Worm (Caenorhabditis elegans): ENCODE results near the gene srpa-72.

Gene srpa-72

DNA sequence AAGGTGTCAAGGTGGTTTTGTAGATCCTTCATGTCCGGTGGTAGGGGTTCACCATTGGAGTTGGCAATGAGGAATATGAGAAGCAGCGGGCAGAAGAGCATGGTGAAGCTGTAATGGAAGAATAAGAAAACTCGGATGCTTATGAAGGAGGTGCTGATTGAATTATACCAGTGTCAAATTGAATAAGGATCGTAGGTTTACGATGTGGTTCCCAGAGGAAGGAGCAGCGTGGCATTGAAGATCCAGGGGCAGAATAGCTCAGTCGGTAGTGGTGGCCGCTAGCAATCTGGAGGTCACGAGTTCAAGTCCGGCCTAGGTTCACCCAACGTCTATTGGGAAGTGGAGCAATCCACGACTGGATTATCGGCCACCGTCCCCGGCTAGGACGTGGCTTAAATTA, 54.2 kb downstream of the srpa-72 start, which contains the start of gene Y110A2AL.6:
Y110A2AL.6 (minus strand) TSS at position 101 of the 400 bp plus-strand sequence.
- no peak for TF ChIP-seq B0310.2 (tag; optimal IDR thresholded peaks at IDR 0.05)
- TF ChIP-seq tra-4 (tag; optimal IDR thresholded peaks at IDR 0.05): no peak
- TF ChIP-seq ceh-13 (GFP tag; optimal IDR thresholded peaks at IDR 0.05): no peak
- no peak for TF ChIP-seq sea-1 (GFP tag; conservative IDR thresholded peaks at IDR 0.05)
- no peak for TF ChIP-seq tbx-37 (GFP tag; conservative IDR thresholded peaks at IDR 0.05)
- no peak for TF ChIP-seq flt-1 (GFP tag; IDR thresholded peaks at IDR 0.05)
- no peak for TF ChIP-seq ceh-36 (tag; optimal IDR thresholded peaks at IDR 0.05)
- no peak for TF ChIP-seq pes-1 (GFP tag; IDR thresholded peaks at IDR 0.05)
- no peak for TF ChIP-seq aly-1 (tag; optimal IDR thresholded peaks at IDR 0.05)
- TF ChIP-seq hnd-1 (tag; optimal IDR thresholded peaks at IDR 0.05): no peak
- no peak for TF ChIP-seq scrt-1 (GFP tag; IDR thresholded peaks at IDR 0.05)
- no peak for TF ChIP-seq ets-7 (tag; optimal IDR thresholded peaks at IDR 0.05)
- TF ChIP-seq hmg-4 (GFP tag; optimal IDR thresholded peaks at IDR 0.05): no peak
- no peak for TF ChIP-seq tbx-11 (GFP tag; IDR thresholded peaks at IDR 0.05)
- no peak for TF ChIP-seq F13C5.2 (tag; optimal IDR thresholded peaks at IDR 0.05)

DNA sequence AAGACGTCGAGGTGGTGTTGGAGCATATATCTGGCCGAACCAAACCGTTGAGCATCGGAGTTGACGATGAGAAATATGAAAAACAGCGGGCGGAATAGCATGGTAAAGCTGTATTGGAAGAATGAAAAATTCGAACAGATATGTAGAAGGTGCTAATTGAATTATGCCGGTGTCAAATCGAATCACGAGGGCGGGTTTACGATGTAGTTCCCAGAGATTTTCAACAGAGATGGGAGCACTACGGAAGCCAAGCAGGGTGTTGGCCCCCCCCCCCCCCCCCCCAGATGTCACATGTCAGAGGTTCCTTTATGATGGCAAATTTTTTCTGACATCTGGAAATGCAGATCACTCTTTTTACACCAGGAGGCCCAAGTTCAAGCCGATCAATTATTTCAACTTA, 55.8 kb downstream of the srpa-72 start, which contains the start of gene Y110A2AL.7:
Y110A2AL.7 (minus strand) TSS at position 101 of the 400 bp plus-strand sequence.
- TF ChIP-seq pes-1 (GFP tag; IDR thresholded peaks at IDR 0.05): no peak
- TF ChIP-seq tra-4 (tag; optimal IDR thresholded peaks at IDR 0.05): no peak
- no peak for TF ChIP-seq hmbx-1 (tag; optimal IDR thresholded peaks at IDR 0.05)
- no peak for TF ChIP-seq ets-7 (tag; optimal IDR thresholded peaks at IDR 0.05)

All from whole organism, early embryonic.